Worm (Caenorhabditis elegans) whole organism, L1 larva: Measurements from ENCODE around the gene srj-39.

Experiments used
- ces-1 ChIP-seq: fragments of 150-350 bp; optimal IDR thresholded peaks from 2 replicates; lab custom pipeline; 2014; ENCODE audit warnings: missing biosample characterization, missing genetic modification reagents, missing genetic modification characterization
- elt-2 ChIP-seq: sonication (generic microtip); optimal IDR thresholded peaks from 2 replicates; lab custom pipeline; 2016; ENCODE audit warnings: missing genetic modification characterization, mild to moderate bottlenecking, inconsistent platforms, missing compliant biosample characterization, missing genetic modification reagents
- lin-35 ChIP-seq, 2 experiments: fragments of 150-350 bp; optimal IDR thresholded peaks; 2 replicates each; lab custom pipeline; 2014; ENCODE audit warnings: missing biosample characterization in 2 of 2, missing genetic modification characterization in 2 of 2, missing genetic modification reagents in 2 of 2
- zip-4 ChIP-seq: fragments of 200-800 bp; sonication (Bioruptor generic); optimal IDR thresholded peaks from 2 replicates; lab custom pipeline; 2018; ENCODE audit warnings: mild to moderate bottlenecking, missing genetic modification characterization, moderate library complexity, missing compliant biosample characterization

DNA sequence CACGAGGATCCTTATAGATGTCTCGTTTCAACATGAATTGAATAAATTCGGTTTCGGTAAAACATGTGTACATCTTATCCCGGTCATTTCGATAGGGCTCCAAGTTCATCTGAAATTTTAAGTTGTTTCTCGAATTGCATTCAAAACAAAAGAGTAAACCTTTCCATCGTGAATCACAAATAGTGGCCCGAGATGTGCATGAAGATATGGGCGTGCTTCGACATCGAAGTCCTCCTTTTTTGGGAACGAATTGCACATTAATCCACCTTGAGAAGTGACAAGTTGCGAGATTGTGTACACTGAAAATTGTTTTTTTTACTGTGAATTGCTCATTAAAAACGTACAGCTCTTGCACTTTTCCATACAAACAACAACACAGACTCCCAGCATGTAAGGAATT, 48.2 kb upstream of the srj-39 start:
- TF ChIP-seq elt-2 (no peak), zip-4 (no peak), lin-35 (GFP tag; optimal IDR thresholded peaks at IDR 0.05; lab: Kevin White, UChicago) (no peak), ces-1 (GFP tag; lab: Kevin White, UChicago) (no peak)
